Worm (Caenorhabditis elegans) whole organism, young adult: ENCODE results near the gene rpoa-1.

Experiments used
- K11D2.4 ChIP-seq: fragments of 200-800 bp; sonication (Bioruptor generic); IDR thresholded peaks from 2 replicates; pipeline ENCODE4 v1.3.6; 2022; ENCODE audit warnings: missing genetic modification reagents, missing genetic modification characterization, missing compliant biosample characterization
- Y67H2A.10 ChIP-seq: fragments of 200-800 bp; sonication (Bioruptor generic); conservative IDR thresholded peaks from 2 replicates; pipeline ENCODE4 v1.3.6; 2022; ENCODE audit warnings: missing genetic modification reagents, missing genetic modification characterization, missing compliant biosample characterization
- ccch-3 ChIP-seq: fragments of 200-800 bp; sonication (Bioruptor generic); optimal IDR thresholded peaks from 2 replicates; lab custom pipeline; 2018; ENCODE audit warnings: mild to moderate bottlenecking, missing genetic modification characterization, missing compliant biosample characterization
- cebp-1 ChIP-seq, 2 experiments: fragments of 200-800 bp in 1 of 2; sonication (Bioruptor generic) in 1 of 2; sonication (generic microtip) in 1 of 2; IDR thresholded peaks in 1 of 2; optimal IDR thresholded peaks in 1 of 2; 2 replicates each; pipeline versions ENCODE4 v1.3.6 to Lab custom; 2017 to 2022; ENCODE audit warnings: missing compliant biosample characterization in 2 of 2, missing genetic modification characterization in 2 of 2, mild to moderate bottlenecking in 1 of 2, missing genetic modification reagents in 1 of 2, moderate library complexity in 1 of 2
- ceh-40 ChIP-seq: fragments of 200-800 bp; sonication (Bioruptor generic); IDR thresholded peaks from 2 replicates; pipeline ENCODE4 v1.3.6; 2022; ENCODE audit warnings: missing genetic modification characterization, missing compliant biosample characterization
- hmg-1.2 ChIP-seq: fragments of 200-800 bp; sonication (Bioruptor generic); IDR thresholded peaks from 2 replicates; pipeline ENCODE4 v1.3.6; 2022; ENCODE audit warnings: missing genetic modification reagents, missing genetic modification characterization, missing compliant biosample characterization
- mxl-1 ChIP-seq: sonication (generic microtip); optimal IDR thresholded peaks from 2 replicates; lab custom pipeline; 2016; ENCODE audit warnings: missing genetic modification characterization, missing compliant biosample characterization
- nhr-90 ChIP-seq: sonication (generic microtip); optimal IDR thresholded peaks from 2 replicates; lab custom pipeline; 2016; ENCODE audit warnings: missing genotype, mild to moderate bottlenecking, missing genetic modification characterization, missing compliant biosample characterization
- snpc-4 ChIP-seq, 5 experiments: fragments of 150-350 bp in 1 of 5; sonication (generic microtip) in 4 of 5; optimal IDR thresholded peaks; 2 replicates each; lab custom pipeline; 2014 to 2018; ENCODE audit warnings: missing genetic modification characterization in 5 of 5, missing biosample characterization in 3 of 5, antibody characterized with exemption in 2 of 5, mild to moderate bottlenecking in 2 of 5, missing compliant biosample characterization in 2 of 5, missing genotype in 2 of 5, moderate library complexity in 2 of 5, missing genetic modification reagents in 1 of 5
- ztf-25 ChIP-seq: fragments of 200-800 bp; sonication (Bioruptor generic); IDR thresholded peaks from 2 replicates; pipeline ENCODE4 v1.3.6; 2022; ENCODE audit warnings: missing genetic modification reagents, missing genetic modification characterization, missing compliant biosample characterization
- ztf-28 ChIP-seq: fragments of 200-800 bp; sonication (Bioruptor generic); IDR thresholded peaks from 2 replicates; pipeline ENCODE4 v1.3.6; 2022; ENCODE audit warnings: missing genetic modification reagents, missing genetic modification characterization, missing compliant biosample characterization

ce11 chrII:13638576-13638975 lies 56.0 kb downstream of the rpoa-1 start:
- TF ChIP-seq snpc-4 (GFP tag; optimal IDR thresholded peaks at IDR 0.05; lab: Kevin White, UChicago) (no peak), snpc-4 (tag; optimal IDR thresholded peaks at IDR 0.05; lab: Kevin White, UChicago) (no peak), hmg-1.2 (GFP tag; lab: Robert Waterston, UW) (no peak), ceh-40 (no peak), Y67H2A.10 (GFP tag; lab: Robert Waterston, UW) (no peak), K11D2.4 (no peak), ztf-25 (GFP tag; lab: Robert Waterston, UW) (no peak), cebp-1 (GFP tag; IDR thresholded peaks at IDR 0.05; lab: Robert Waterston, UW) (no peak), cebp-1 (tag; optimal IDR thresholded peaks at IDR 0.05; lab: Kevin White, UChicago) (no peak), mxl-1 (tag; lab: Kevin White, UChicago) (no peak), ztf-28 (no peak), nhr-90 (tag; lab: Kevin White, UChicago) (no peak), ccch-3 (GFP tag; lab: Kevin White, UChicago) (no peak)
